Worm (Caenorhabditis elegans) whole organism, late embryonic: ENCODE measurements around the gene F22B5.5.

Experiments
- C38D4.7 ChIP-seq: fragments of 200-800 bp; sonication (Bioruptor generic); optimal IDR thresholded peaks from 2 replicates; lab custom pipeline; 2018; ENCODE audit warnings: mild to moderate bottlenecking, missing genetic modification characterization, moderate library complexity, missing compliant biosample characterization
- K09A11.1 ChIP-seq: sonication (generic microtip); optimal IDR thresholded peaks from 2 replicates; lab custom pipeline; 2017; ENCODE audit warnings: antibody characterized with exemption, mild to moderate bottlenecking, missing genetic modification characterization, missing compliant biosample characterization; ENCODE audit not compliant: insufficient read depth
- ahr-1 ChIP-seq: sonication (generic microtip); optimal IDR thresholded peaks from 2 replicates; lab custom pipeline; 2016; ENCODE audit warnings: missing genetic modification characterization, missing compliant biosample characterization
- ama-1 ChIP-seq: fragments of 150-350 bp; optimal IDR thresholded peaks from 2 replicates; lab custom pipeline; 2014
- ceh-14 ChIP-seq: sonication (generic microtip); optimal IDR thresholded peaks from 2 replicates; lab custom pipeline; 2016; ENCODE audit warnings: missing genotype, missing genetic modification characterization, missing compliant biosample characterization
- ceh-19 ChIP-seq: fragments of 200-800 bp; sonication (Bioruptor generic); optimal IDR thresholded peaks from 2 replicates; lab custom pipeline; 2018; ENCODE audit warnings: mild to moderate bottlenecking, missing genetic modification characterization, missing compliant biosample characterization
- ceh-2 ChIP-seq: sonication (generic microtip); optimal IDR thresholded peaks from 2 replicates; lab custom pipeline; 2016; ENCODE audit warnings: missing genotype, missing genetic modification characterization, missing compliant biosample characterization
- ceh-24 ChIP-seq: sonication (generic microtip); optimal IDR thresholded peaks from 2 replicates; lab custom pipeline; 2016; ENCODE audit warnings: mild to moderate bottlenecking, missing genetic modification characterization, missing compliant biosample characterization
- ceh-31 ChIP-seq: sonication (generic microtip); optimal IDR thresholded peaks from 2 replicates; lab custom pipeline; 2016; ENCODE audit warnings: missing genetic modification characterization, missing compliant biosample characterization
- ceh-34 ChIP-seq: sonication (generic microtip); optimal IDR thresholded peaks from 2 replicates; lab custom pipeline; 2016; ENCODE audit warnings: mild to moderate bottlenecking, missing genetic modification characterization, missing compliant biosample characterization
- ceh-45 ChIP-seq: fragments of 200-800 bp; sonication (Bioruptor generic); IDR thresholded peaks from 2 replicates; pipeline ENCODE4 v1.3.6; 2022; ENCODE audit warnings: missing genetic modification reagents, missing genetic modification characterization, missing compliant biosample characterization
- ceh-6 ChIP-seq: fragments of 200-800 bp; sonication (Bioruptor generic); optimal IDR thresholded peaks from 2 replicates; lab custom pipeline; 2018; ENCODE audit warnings: mild to moderate bottlenecking, missing genetic modification characterization, missing compliant biosample characterization
- ets-4 ChIP-seq: sonication (generic microtip); optimal IDR thresholded peaks from 2 replicates; lab custom pipeline; 2016; ENCODE audit warnings: missing genetic modification characterization, missing compliant biosample characterization
- gmeb-2 ChIP-seq: sonication (generic microtip); optimal IDR thresholded peaks from 2 replicates; lab custom pipeline; 2016; ENCODE audit warnings: missing genetic modification characterization, inconsistent platforms, missing compliant biosample characterization
- hlh-15 ChIP-seq: sonication (generic microtip); optimal IDR thresholded peaks from 2 replicates; lab custom pipeline; 2016; ENCODE audit warnings: missing genetic modification characterization, missing compliant biosample characterization
- hlh-6 ChIP-seq: sonication (generic microtip); optimal IDR thresholded peaks from 2 replicates; lab custom pipeline; 2016; ENCODE audit warnings: missing genotype, missing genetic modification characterization, missing compliant biosample characterization
- lin-11 ChIP-seq: fragments of 200-800 bp; sonication (Bioruptor generic); optimal IDR thresholded peaks from 2 replicates; lab custom pipeline; 2018; ENCODE audit warnings: mild to moderate bottlenecking, missing genetic modification characterization, missing compliant biosample characterization
- madf-2 ChIP-seq: sonication (generic microtip); optimal IDR thresholded peaks from 2 replicates; lab custom pipeline; 2017; ENCODE audit warnings: missing genetic modification characterization, missing compliant biosample characterization
- nfya-1 ChIP-seq: sonication (generic microtip); optimal IDR thresholded peaks from 2 replicates; lab custom pipeline; 2017; ENCODE audit warnings: missing genetic modification characterization, mild to moderate bottlenecking, missing compliant biosample characterization, antibody characterized with exemption, moderate library complexity
- nhr-232 ChIP-seq: sonication (generic microtip); optimal IDR thresholded peaks from 2 replicates; lab custom pipeline; 2016; ENCODE audit warnings: missing genetic modification characterization, missing compliant biosample characterization
- npax-4 ChIP-seq: sonication (generic microtip); optimal IDR thresholded peaks from 2 replicates; lab custom pipeline; 2016; ENCODE audit warnings: missing genetic modification characterization, missing compliant biosample characterization
- odd-2 ChIP-seq: sonication (generic microtip); optimal IDR thresholded peaks from 2 replicates; lab custom pipeline; 2017; ENCODE audit warnings: antibody characterized with exemption, mild to moderate bottlenecking, missing genetic modification characterization, missing compliant biosample characterization
- pag-3 ChIP-seq: sonication (generic microtip); optimal IDR thresholded peaks from 2 replicates; lab custom pipeline; 2016; ENCODE audit warnings: missing compliant biosample characterization, missing genetic modification characterization, borderline replicate concordance
- pha-4 ChIP-seq: fragments of 150-350 bp; optimal IDR thresholded peaks from 2 replicates; lab custom pipeline; 2018; ENCODE audit warnings: missing biosample characterization, missing genetic modification reagents, missing genetic modification characterization
- pros-1 ChIP-seq: fragments of 150-350 bp; optimal IDR thresholded peaks from 2 replicates; lab custom pipeline; 2014; ENCODE audit warnings: missing biosample characterization, missing genetic modification reagents, missing genetic modification characterization
- rnt-1 ChIP-seq: sonication (generic microtip); optimal IDR thresholded peaks from 2 replicates; lab custom pipeline; 2016; ENCODE audit warnings: missing genetic modification characterization, missing compliant biosample characterization
- sox-2 ChIP-seq: fragments of 200-800 bp; sonication (Bioruptor generic); IDR thresholded peaks from 2 replicates; pipeline ENCODE4 v1.3.6; 2022; ENCODE audit warnings: missing genetic modification reagents, missing genetic modification characterization, missing compliant biosample characterization
- sox-4 ChIP-seq: sonication (generic microtip); optimal IDR thresholded peaks from 2 replicates; lab custom pipeline; 2017; ENCODE audit warnings: mild to moderate bottlenecking, missing genetic modification characterization, inconsistent platforms, missing compliant biosample characterization
- syd-9 ChIP-seq: sonication (generic microtip); optimal IDR thresholded peaks from 2 replicates; lab custom pipeline; 2016; ENCODE audit warnings: mild to moderate bottlenecking, missing genetic modification characterization, moderate library complexity, missing compliant biosample characterization
- tbx-2 ChIP-seq: sonication (generic microtip); optimal IDR thresholded peaks from 2 replicates; lab custom pipeline; 2016; ENCODE audit warnings: missing genetic modification characterization, missing compliant biosample characterization
- tbx-7 ChIP-seq: sonication (generic microtip); optimal IDR thresholded peaks from 2 replicates; lab custom pipeline; 2016; ENCODE audit warnings: missing genotype, missing genetic modification characterization, missing compliant biosample characterization
- ttx-3 ChIP-seq: sonication (generic microtip); optimal IDR thresholded peaks from 2 replicates; lab custom pipeline; 2016; ENCODE audit warnings: missing genetic modification reagents, missing genetic modification characterization, missing compliant biosample characterization
- unc-3 ChIP-seq, 2 experiments: fragments of 200-800 bp in 1 of 2; sonication (Bioruptor generic) in 1 of 2; sonication (generic microtip) in 1 of 2; conservative IDR thresholded peaks in 1 of 2; optimal IDR thresholded peaks in 1 of 2; 2 replicates each; pipeline versions ENCODE4 v1.3.6 to Lab custom; 2016 to 2022; ENCODE audit warnings: missing compliant biosample characterization in 2 of 2, missing genetic modification characterization in 2 of 2, missing genetic modification reagents in 1 of 2
- unc-55 ChIP-seq: sonication (generic microtip); optimal IDR thresholded peaks from 2 replicates; lab custom pipeline; 2017; ENCODE audit warnings: missing biosample characterization, missing genetic modification reagents, missing genetic modification characterization
- zip-5 ChIP-seq: sonication (generic microtip); optimal IDR thresholded peaks from 2 replicates; lab custom pipeline; 2016; ENCODE audit warnings: missing genetic modification characterization, missing compliant biosample characterization
- ztf-16 ChIP-seq: sonication (generic microtip); optimal IDR thresholded peaks from 2 replicates; lab custom pipeline; 2017; ENCODE audit warnings: missing genetic modification characterization, missing compliant biosample characterization

F22B5.5 gene

ce11 chrII:8412061-8412721 lies 42.2 kb downstream of the F22B5.5 start, which contains the start of gene efl-3 (continued):
- TF ChIP-seq ceh-34 (tag; lab: Kevin White, UChicago), result peak; percentile 36
- no peak for TF ChIP-seq ceh-24
- TF ChIP-seq hlh-15 (tag; lab: Kevin White, UChicago), result no peak
- TF ChIP-seq madf-2 (tag; lab: Kevin White, UChicago), result no peak
- no peak for TF ChIP-seq ceh-14 (tag; lab: Kevin White, UChicago)
- TF ChIP-seq ahr-1 (tag; lab: Kevin White, UChicago), result no peak
- TF ChIP-seq rnt-1 (tag; lab: Kevin White, UChicago), result no peak
- TF ChIP-seq sox-4 (tag; lab: Kevin White, UChicago), result no peak
- no peak for TF ChIP-seq nhr-232 (tag; lab: Kevin White, UChicago)
- TF ChIP-seq ets-4 (tag; lab: Kevin White, UChicago), result no peak
- TF ChIP-seq tbx-2 (tag; lab: Kevin White, UChicago), result peak; percentile 25
- TF ChIP-seq C38D4.7, result no peak
- TF ChIP-seq lin-11 (tag; lab: Kevin White, UChicago), result no peak
- TF ChIP-seq ama-1 (lab: Kevin White, UChicago), result no peak
- TF ChIP-seq ceh-2 (tag; lab: Kevin White, UChicago), result peak; percentile 22
- TF ChIP-seq pag-3, result no peak
- TF ChIP-seq ztf-16, result no peak
- TF ChIP-seq sox-2, result no peak
- TF ChIP-seq odd-2, result no peak
- no peak for TF ChIP-seq syd-9 (tag; lab: Kevin White, UChicago)
- no peak for TF ChIP-seq ttx-3 (tag; lab: Kevin White, UChicago)
- TF ChIP-seq tbx-7 (tag; lab: Kevin White, UChicago), result no peak
- no peak for TF ChIP-seq zip-5 (tag; lab: Kevin White, UChicago)
- TF ChIP-seq nfya-1, result peak; percentile 22
- TF ChIP-seq ceh-45 (GFP tag; lab: Robert Waterston, UW), result peak; percentile 23; the same call in 1 of the 2 replicates
- TF ChIP-seq pha-4, result no peak
- TF ChIP-seq npax-4 (tag; lab: Kevin White, UChicago), result no peak
- TF ChIP-seq gmeb-2 (tag; lab: Kevin White, UChicago), result no peak
- TF ChIP-seq ceh-19, result no peak

- TF ChIP-seq pag-3 (no peak), ceh-31 (tag; lab: Kevin White, UChicago) (no peak), npax-4 (tag; lab: Kevin White, UChicago) (no peak), nfya-1 (no peak), K09A11.1 (tag; lab: Kevin White, UChicago) (no peak), pros-1 (tag; lab: Kevin White, UChicago) (no peak)
Observed at ce11 chrII:8411002-8411401, 43.4 kb downstream of the F22B5.5 start.

- TF ChIP-seq unc-3 (GFP tag; conservative IDR thresholded peaks at IDR 0.05; lab: Robert Waterston, UW) (no peak), unc-3 (tag; optimal IDR thresholded peaks at IDR 0.05; lab: Kevin White, UChicago) (no peak), ceh-6 (GFP tag; lab: Kevin White, UChicago) (no peak), syd-9 (tag; lab: Kevin White, UChicago) (no peak), hlh-6 (tag; lab: Kevin White, UChicago) (no peak)
- TF ChIP-seq, all 69 proteins: peak for 0
Observed at ce11 chrII:8409538-8409937, 44.9 kb downstream of the F22B5.5 start.

ce11 chrII:8407491-8407890 lies 46.9 kb downstream of the F22B5.5 start, which contains the start of gene sra-13:
Gene sra-13 (plus strand): TSS chrII:8407685.
- no peak for TF ChIP-seq unc-55
